Worm (Caenorhabditis elegans): ENCODE measurements around the gene C16E9.1.

The C16E9.1 gene

DNA sequence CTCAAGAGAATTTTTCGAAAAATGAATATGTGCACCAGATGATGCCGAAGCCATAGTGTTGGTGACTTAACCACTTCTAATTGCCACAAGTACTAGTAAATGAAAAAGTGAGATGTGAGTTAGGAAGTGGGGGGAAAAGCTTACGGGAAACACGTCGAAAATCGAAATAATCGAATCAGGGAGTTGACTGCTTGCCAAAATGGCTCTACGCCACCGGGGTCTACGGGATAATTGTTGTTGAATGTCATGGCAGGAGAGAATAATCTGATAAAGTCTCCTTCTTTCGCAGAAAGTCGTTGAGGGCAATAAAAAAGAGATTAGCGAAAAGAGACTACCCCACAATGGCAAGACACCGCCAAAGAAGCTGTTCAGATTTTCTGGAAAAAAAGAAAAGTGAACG lies 23.8 kb downstream of the C16E9.1 start:
- no peak for TF ChIP-seq ZK546.5 (tag; optimal IDR thresholded peaks at IDR 0.05)
- peak in 1 of 2 experiments; percentile 56 for TF ChIP-seq unc-62 (GFP tag; optimal IDR thresholded peaks at IDR 0.05 in 1 of 2)
- TF ChIP-seq unc-62 (tag; optimal IDR thresholded peaks at IDR 0.05), result no peak

DNA sequence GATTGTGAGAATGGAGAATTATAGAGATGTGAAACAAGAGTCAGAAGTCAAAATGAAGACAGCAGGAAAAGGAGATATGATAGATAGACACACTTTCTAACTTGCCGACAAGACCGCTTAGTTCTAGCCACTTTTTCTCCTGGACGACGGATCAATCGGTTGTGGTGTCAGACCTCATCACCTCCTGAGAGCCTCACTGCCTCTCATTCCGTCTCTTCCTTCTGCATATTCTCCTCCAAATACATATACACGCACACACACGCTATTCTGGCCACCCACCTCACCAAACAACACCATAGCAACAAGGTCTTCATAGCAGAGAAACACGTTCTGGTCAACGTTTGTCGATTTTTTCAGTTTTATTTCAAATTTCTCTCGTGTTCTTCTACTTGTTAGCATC lies 27.0 kb downstream of the C16E9.1 start, which contains the start of gene F01E11.3:
Gene F01E11.3 (plus strand): TSS at position 301 of the 400 bp plus-strand sequence.
- no peak for TF ChIP-seq F10B5.3 (tag; optimal IDR thresholded peaks at IDR 0.05)
- no peak for TF ChIP-seq lir-3 (tag; optimal IDR thresholded peaks at IDR 0.05)
- TF ChIP-seq T26A8.4 (GFP tag; IDR thresholded peaks at IDR 0.05), result no peak

ce11 chrX:6968553-6968952 lies 28.5 kb downstream of the C16E9.1 start:
- no peak for TF ChIP-seq php-3 (GFP tag; IDR thresholded peaks at IDR 0.05)
- no peak for TF ChIP-seq zfp-3 (GFP tag; conservative IDR thresholded peaks at IDR 0.05)
- TF ChIP-seq Y5F2A.4 (GFP tag; optimal IDR thresholded peaks at IDR 0.05), result no peak
- TF ChIP-seq R02D3.7 (tag; optimal IDR thresholded peaks at IDR 0.05), result no peak
- TF ChIP-seq daf-16 (GFP tag; optimal IDR thresholded peaks at IDR 0.05), result no peak
- TF ChIP-seq daf-16 (tag; optimal IDR thresholded peaks at IDR 0.05), result no peak
- TF ChIP-seq nhr-111 (GFP tag; optimal IDR thresholded peaks at IDR 0.05), result no peak
- no peak for TF ChIP-seq cey-2 (tag; optimal IDR thresholded peaks at IDR 0.05; ENCODE audit: borderline replicate concordance, insufficient read depth)
- TF ChIP-seq dve-1 (tag; optimal IDR thresholded peaks at IDR 0.05; ENCODE audit: insufficient read depth), result no peak
- TF ChIP-seq tag-97 (GFP tag; IDR thresholded peaks at IDR 0.05), result no peak
- no peak for TF ChIP-seq mxl-2 (GFP tag; conservative IDR thresholded peaks at IDR 0.05)
- TF ChIP-seq madf-9 (GFP tag; conservative IDR thresholded peaks at IDR 0.05), result no peak
- TF ChIP-seq lin-29 (GFP tag; IDR thresholded peaks at IDR 0.05), result no peak
- no peak for TF ChIP-seq ceh-82 (tag; optimal IDR thresholded peaks at IDR 0.05)
- TF ChIP-seq F26F4.8 (GFP tag; conservative IDR thresholded peaks at IDR 0.05), result no peak
- TF ChIP-seq hif-1 (tag; optimal IDR thresholded peaks at IDR 0.05), result no peak
- no peak for TF ChIP-seq dpl-1 (GFP tag; optimal IDR thresholded peaks at IDR 0.05)
- no peak for TF ChIP-seq dmd-6 (GFP tag; IDR thresholded peaks at IDR 0.05)

DNA sequence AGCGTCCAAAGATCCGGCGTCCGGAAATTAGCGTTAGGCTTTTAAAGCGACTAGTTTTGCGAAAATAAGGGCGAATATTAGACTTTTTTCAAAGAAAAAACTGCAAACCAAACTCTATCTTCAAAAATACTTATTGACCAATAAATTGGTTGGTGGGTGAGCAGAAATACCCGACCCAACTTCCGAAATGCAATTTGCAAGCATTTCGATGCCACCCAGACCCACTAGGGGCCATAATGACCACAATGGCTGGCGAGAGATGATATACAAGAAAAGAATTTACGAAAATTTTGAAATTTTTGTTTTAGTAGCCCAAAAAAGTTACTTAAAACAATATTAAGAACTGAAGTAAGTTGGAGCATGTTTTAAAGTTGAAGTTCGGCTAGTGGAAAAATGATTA lies 30.1 kb downstream of the C16E9.1 start:
- TF ChIP-seq jun-1 (tag; optimal IDR thresholded peaks at IDR 0.05) (no peak), mxl-3 (GFP tag; optimal IDR thresholded peaks at IDR 0.05) (no peak)

ce11 chrX:6971301-6971700 lies 31.3 kb downstream of the C16E9.1 start:
- TF ChIP-seq mep-1 (tag; optimal IDR thresholded peaks at IDR 0.05), result peak; percentile 31
- TF ChIP-seq mdl-1 (tag; optimal IDR thresholded peaks at IDR 0.05), result peak in 1 of 2 experiments; percentile 38
- no peak for TF ChIP-seq nhr-48 (tag; optimal IDR thresholded peaks at IDR 0.05)
- 0 out of 2 replicates have a peak, but pooled peaks have one; percentile 25 for TF ChIP-seq hmg-1.1 (GFP tag; IDR thresholded peaks at IDR 0.05)
- no peak for TF ChIP-seq nhr-28 (tag; optimal IDR thresholded peaks at IDR 0.05)
- TF ChIP-seq rbr-2 (tag; optimal IDR thresholded peaks at IDR 0.05), result peak; percentile 32

DNA sequence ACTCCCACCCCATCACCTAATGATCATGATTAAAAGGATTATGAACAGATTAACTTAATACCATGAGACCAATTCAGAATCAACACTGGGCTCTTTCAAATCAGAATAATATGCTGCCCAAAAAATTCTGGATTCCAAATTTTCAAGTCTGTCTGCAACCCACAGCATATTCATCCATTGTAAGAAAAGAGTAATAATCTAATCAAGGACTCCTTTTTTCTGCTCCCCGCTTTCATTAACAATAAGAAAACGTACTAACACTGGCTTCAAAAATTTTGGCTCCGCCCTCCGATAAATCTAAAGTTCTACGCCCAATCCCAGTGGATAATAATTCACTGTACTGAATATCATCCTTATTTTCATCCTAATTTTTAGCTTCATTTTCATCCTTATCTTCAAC lies 48.2 kb downstream of the C16E9.1 start:
- TF ChIP-seq T26A8.4 (GFP tag; IDR thresholded peaks at IDR 0.05) (no peak), aha-1 (tag) (peak; percentile 97)
